Worm (Caenorhabditis elegans): ENCODE measurements around the gene B0563.18.

DNA sequence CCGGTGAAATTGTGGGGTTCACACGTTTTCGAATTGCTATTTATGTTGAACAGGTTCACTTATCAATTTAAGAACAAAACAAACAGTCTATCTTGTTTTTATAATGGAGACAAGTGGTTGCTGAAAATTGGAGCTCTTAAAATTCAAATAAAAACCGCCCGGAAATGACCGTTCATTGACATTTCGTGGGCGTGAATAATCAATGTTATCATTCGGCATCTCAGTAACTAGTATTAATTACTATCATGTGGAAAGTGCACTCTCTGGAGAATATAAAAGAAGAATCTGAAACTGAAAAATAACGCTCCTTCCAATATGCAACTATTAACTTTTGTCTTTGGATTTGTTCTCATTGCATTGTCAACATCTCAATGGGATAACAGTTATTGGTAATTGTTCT, 4.1 kb upstream of the B0563.18 start, which contains the start of gene B0563.9:
- TF ChIP-seq fax-1 (tag; optimal IDR thresholded peaks at IDR 0.05), result no peak
- no peak for TF ChIP-seq pqm-1 (tag; optimal IDR thresholded peaks at IDR 0.05)
- TF ChIP-seq elt-2 (tag; optimal IDR thresholded peaks at IDR 0.05), result no peak
- no peak for TF ChIP-seq ref-2 (tag; optimal IDR thresholded peaks at IDR 0.05)
- TF ChIP-seq che-1 (tag; optimal IDR thresholded peaks at IDR 0.05), result no peak
- TF ChIP-seq pha-4 (tag; optimal IDR thresholded peaks at IDR 0.05), result no peak
- TF ChIP-seq K09A11.1 (tag; optimal IDR thresholded peaks at IDR 0.05; ENCODE audit: insufficient read depth), result no peak
- TF ChIP-seq nfya-1 (tag; optimal IDR thresholded peaks at IDR 0.05), result no peak
- TF ChIP-seq ceh-45 (GFP tag; IDR thresholded peaks at IDR 0.05), result no peak
- no peak for TF ChIP-seq tbx-7 (tag; optimal IDR thresholded peaks at IDR 0.05)
- TF ChIP-seq dmd-4 (tag; optimal IDR thresholded peaks at IDR 0.05; ENCODE audit: borderline replicate concordance), result no peak
- TF ChIP-seq rnt-1 (tag; optimal IDR thresholded peaks at IDR 0.05), result no peak
- no peak for TF ChIP-seq ceh-2 (tag; optimal IDR thresholded peaks at IDR 0.05)
- no peak for TF ChIP-seq ceh-48 (tag; optimal IDR thresholded peaks at IDR 0.05)
